Worm (Caenorhabditis elegans) whole organism, L2 larva: ENCODE results near the gene C33H5.13.

Experiments used
- ZK546.5 ChIP-seq: sonication (generic microtip); optimal IDR thresholded peaks from 2 replicates; lab custom pipeline; 2017; ENCODE audit warnings: missing biosample characterization, missing genetic modification characterization
- elt-3 ChIP-seq: sonication (generic microtip); optimal IDR thresholded peaks from 2 replicates; lab custom pipeline; 2017; ENCODE audit warnings: missing biosample characterization, missing genetic modification characterization
- lin-39 ChIP-seq: fragments of 150-350 bp; optimal IDR thresholded peaks from 2 replicates; lab custom pipeline; 2014; ENCODE audit warnings: missing biosample characterization, missing genetic modification reagents, missing genetic modification characterization
- nhr-12 ChIP-seq: fragments of 150-350 bp; optimal IDR thresholded peaks from 2 replicates; lab custom pipeline; 2014; ENCODE audit warnings: missing biosample characterization, missing genetic modification characterization
- nhr-237 ChIP-seq: fragments of 150-350 bp; optimal IDR thresholded peaks from 2 replicates; lab custom pipeline; 2014; ENCODE audit warnings: missing biosample characterization, missing genetic modification characterization
- sem-4 ChIP-seq: fragments of 150-350 bp; optimal IDR thresholded peaks from 2 replicates; lab custom pipeline; 2014; ENCODE audit warnings: missing biosample characterization, missing genetic modification reagents, missing genetic modification characterization
- sma-3 ChIP-seq: sonication (generic microtip); optimal IDR thresholded peaks from 2 replicates; lab custom pipeline; 2016; ENCODE audit warnings: missing genetic modification reagents, missing genetic modification characterization, missing compliant biosample characterization
- unc-39 ChIP-seq: fragments of 150-350 bp; optimal IDR thresholded peaks from 2 replicates; lab custom pipeline; 2014; ENCODE audit warnings: missing biosample characterization, missing genetic modification characterization

- no peak for TF ChIP-seq sem-4 (tag; lab: Kevin White, UChicago)
- TF ChIP-seq lin-39 (tag; lab: Kevin White, UChicago), result no peak
- no peak for TF ChIP-seq sma-3 (GFP tag; lab: Kevin White, UChicago)
- TF ChIP-seq nhr-237 (tag; lab: Kevin White, UChicago), result no peak
- TF ChIP-seq elt-3, result no peak
- TF ChIP-seq ZK546.5, result no peak
- no peak for TF ChIP-seq nhr-12 (tag; lab: Kevin White, UChicago)
- TF ChIP-seq unc-39 (tag; lab: Kevin White, UChicago), result no peak
Measured at ce11 chrIV:7824649-7825048, 32.6 kb upstream of the C33H5.13 start.
